Worm (Caenorhabditis elegans) whole organism, L2 larva: ENCODE results near the gene C29A12.22.

ENCODE experiments used
- ZK546.5 ChIP-seq: sonication (generic microtip); optimal IDR thresholded peaks from 2 replicates; lab custom pipeline; 2017; ENCODE audit warnings: missing biosample characterization, missing genetic modification characterization
- ama-1 ChIP-seq: fragments of 150-350 bp; optimal IDR thresholded peaks from 2 replicates; lab custom pipeline; 2018; ENCODE audit warnings: inconsistent platforms
- mbf-1 ChIP-seq: sonication (generic microtip); optimal IDR thresholded peaks from 2 replicates; lab custom pipeline; 2017; ENCODE audit warnings: missing biosample characterization, missing genetic modification characterization
- nhr-11 ChIP-seq: fragments of 150-350 bp; optimal IDR thresholded peaks from 2 replicates; lab custom pipeline; 2014; ENCODE audit warnings: missing biosample characterization, missing genetic modification characterization
- nhr-12 ChIP-seq: fragments of 150-350 bp; optimal IDR thresholded peaks from 2 replicates; lab custom pipeline; 2014; ENCODE audit warnings: missing biosample characterization, missing genetic modification characterization
- sma-3 ChIP-seq: sonication (generic microtip); optimal IDR thresholded peaks from 2 replicates; lab custom pipeline; 2016; ENCODE audit warnings: missing genetic modification reagents, missing genetic modification characterization, missing compliant biosample characterization
- unc-39 ChIP-seq: fragments of 150-350 bp; optimal IDR thresholded peaks from 2 replicates; lab custom pipeline; 2014; ENCODE audit warnings: missing biosample characterization, missing genetic modification characterization
- ztf-11 ChIP-seq: sonication (generic microtip); optimal IDR thresholded peaks from 2 replicates; lab custom pipeline; 2017; ENCODE audit warnings: missing biosample characterization, missing genetic modification characterization

DNA sequence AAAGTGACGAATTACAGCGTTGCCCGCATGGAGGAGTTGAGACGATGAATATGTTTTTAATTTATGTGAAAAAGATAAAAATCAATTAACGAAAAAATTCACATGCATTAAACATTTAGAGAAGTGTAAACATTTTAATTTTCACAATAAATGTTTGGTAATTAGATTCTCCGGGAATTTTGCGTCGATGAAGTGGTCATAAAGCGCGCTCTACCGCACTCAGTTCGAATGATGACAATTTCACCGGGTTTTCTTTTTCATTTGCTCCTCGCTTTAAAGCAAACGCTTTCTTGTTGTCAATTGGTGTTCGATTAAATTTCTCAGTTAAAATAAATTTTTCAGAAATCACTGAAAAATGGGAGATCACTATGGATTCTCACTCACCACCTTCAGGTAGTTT is 41.8 kb upstream of the C29A12.22 start, which contains the start of the genes D1054.1 and pas-2:
- TF ChIP-seq nhr-12 (tag; lab: Kevin White, UChicago) = no peak
- no peak for TF ChIP-seq ama-1
- TF ChIP-seq unc-39 (tag; lab: Kevin White, UChicago) = no peak
- no peak for TF ChIP-seq nhr-11 (tag; lab: Kevin White, UChicago)
- no peak for TF ChIP-seq mbf-1 (tag; lab: Kevin White, UChicago)
- TF ChIP-seq ztf-11 (tag; lab: Kevin White, UChicago) = no peak
- no peak for TF ChIP-seq ZK546.5 (tag; lab: Kevin White, UChicago)
- TF ChIP-seq sma-3 (GFP tag; lab: Kevin White, UChicago) = no peak
